Worm (Caenorhabditis elegans) whole organism, mixed stage, embryonic: ENCODE data around the gene egrh-2.

Source experiments
- M03D4.4 ChIP-seq: sonication (generic microtip); optimal IDR thresholded peaks from 2 replicates; lab custom pipeline; 2017; ENCODE audit warnings: mild to moderate bottlenecking, missing genetic modification characterization, missing compliant biosample characterization
- bed-3 ChIP-seq: fragments of 200-800 bp; sonication (Bioruptor generic); optimal IDR thresholded peaks from 3 replicates; lab custom pipeline; 2018; ENCODE audit warnings: mild to moderate bottlenecking, missing genetic modification characterization, moderate library complexity, missing compliant biosample characterization
- blmp-1 ChIP-seq: fragments of 150-350 bp; optimal IDR thresholded peaks from 2 replicates; lab custom pipeline; 2014; ENCODE audit warnings: missing biosample characterization, missing genetic modification characterization
- ceh-43 ChIP-seq: fragments of 200-800 bp; sonication (Bioruptor generic); optimal IDR thresholded peaks from 2 replicates; lab custom pipeline; 2018; ENCODE audit warnings: mild to moderate bottlenecking, missing genetic modification characterization, moderate library complexity, missing compliant biosample characterization
- ces-1 ChIP-seq: fragments of 150-350 bp; optimal IDR thresholded peaks from 2 replicates; lab custom pipeline; 2014; ENCODE audit warnings: missing biosample characterization, missing genetic modification reagents, missing genetic modification characterization
- drap-1 ChIP-seq: fragments of 200-800 bp; sonication (Bioruptor generic); optimal IDR thresholded peaks from 3 replicates; lab custom pipeline; 2018; ENCODE audit warnings: mild to moderate bottlenecking, missing genetic modification characterization, missing compliant biosample characterization
- elt-3 ChIP-seq: fragments of 150-350 bp; optimal IDR thresholded peaks from 2 replicates; lab custom pipeline; 2014; ENCODE audit warnings: missing biosample characterization, missing genetic modification characterization
- flh-1 ChIP-seq: fragments of 200-800 bp; sonication (Bioruptor generic); optimal IDR thresholded peaks from 2 replicates; lab custom pipeline; 2018; ENCODE audit warnings: mild to moderate bottlenecking, missing genetic modification characterization, moderate library complexity, missing compliant biosample characterization
- hlh-1 ChIP-seq: fragments of 150-350 bp; optimal IDR thresholded peaks from 2 replicates; lab custom pipeline; 2014; ENCODE audit warnings: missing biosample characterization, missing genetic modification reagents, missing genetic modification characterization
- lin-13 ChIP-seq: fragments of 150-350 bp; optimal IDR thresholded peaks from 2 replicates; lab custom pipeline; 2014; ENCODE audit warnings: missing biosample characterization, missing genetic modification characterization
- lin-32 ChIP-seq: fragments of 200-800 bp; sonication (Bioruptor generic); optimal IDR thresholded peaks from 2 replicates; lab custom pipeline; 2018; ENCODE audit warnings: mild to moderate bottlenecking, missing genetic modification characterization, missing compliant biosample characterization
- mab-5 ChIP-seq: fragments of 150-350 bp; optimal IDR thresholded peaks from 2 replicates; lab custom pipeline; 2014; ENCODE audit warnings: missing biosample characterization, missing genetic modification characterization
- mep-1 ChIP-seq: fragments of 150-350 bp; optimal IDR thresholded peaks from 2 replicates; lab custom pipeline; 2017; ENCODE audit warnings: missing biosample characterization, missing genetic modification reagents, missing genetic modification characterization, inconsistent platforms
- mls-2 ChIP-seq: sonication (generic microtip); optimal IDR thresholded peaks from 2 replicates; lab custom pipeline; 2016; ENCODE audit warnings: mild to moderate bottlenecking, missing genetic modification characterization, moderate library complexity, missing compliant biosample characterization
- nhr-12 ChIP-seq: fragments of 150-350 bp; optimal IDR thresholded peaks from 2 replicates; lab custom pipeline; 2014; ENCODE audit warnings: missing biosample characterization, missing genetic modification characterization
- nhr-237 ChIP-seq: fragments of 150-350 bp; optimal IDR thresholded peaks from 2 replicates; lab custom pipeline; 2014; ENCODE audit warnings: missing biosample characterization, missing genetic modification characterization
- pha-4 ChIP-seq: fragments of 150-350 bp; optimal IDR thresholded peaks from 2 replicates; lab custom pipeline; 2018; ENCODE audit warnings: missing biosample characterization, missing genetic modification reagents, missing genetic modification characterization
- sem-2 ChIP-seq: fragments of 200-800 bp; sonication (Bioruptor generic); optimal IDR thresholded peaks from 2 replicates; lab custom pipeline; 2018; ENCODE audit warnings: mild to moderate bottlenecking, missing genetic modification characterization, missing compliant biosample characterization
- snpc-4 ChIP-seq: fragments of 150-350 bp; optimal IDR thresholded peaks from 2 replicates; lab custom pipeline; 2014; ENCODE audit warnings: missing biosample characterization, missing genetic modification characterization
- sptf-1 ChIP-seq: sonication (generic microtip); optimal IDR thresholded peaks from 2 replicates; lab custom pipeline; 2017; ENCODE audit warnings: mild to moderate bottlenecking, missing genetic modification characterization, moderate library complexity, missing compliant biosample characterization
- tbx-8 ChIP-seq: fragments of 200-800 bp; sonication (Bioruptor generic); optimal IDR thresholded peaks from 2 replicates; lab custom pipeline; 2018; ENCODE audit warnings: mild to moderate bottlenecking, missing genetic modification characterization, moderate library complexity, missing compliant biosample characterization
- unc-120 ChIP-seq: sonication (generic microtip); optimal IDR thresholded peaks from 2 replicates; lab custom pipeline; 2017; ENCODE audit warnings: missing genetic modification characterization, missing compliant biosample characterization; ENCODE audit not compliant: poor library complexity, severe bottlenecking
- unc-39 ChIP-seq: fragments of 150-350 bp; optimal IDR thresholded peaks from 2 replicates; lab custom pipeline; 2014; ENCODE audit warnings: missing biosample characterization, missing genetic modification characterization
- unc-62 ChIP-seq: fragments of 150-350 bp; optimal IDR thresholded peaks from 2 replicates; lab custom pipeline; 2014; ENCODE audit warnings: missing biosample characterization, missing genetic modification reagents, missing genetic modification characterization
- zip-8 ChIP-seq: fragments of 150-350 bp; optimal IDR thresholded peaks from 2 replicates; lab custom pipeline; 2014; ENCODE audit warnings: missing biosample characterization, missing genetic modification characterization
- ztf-11 ChIP-seq: fragments of 150-350 bp; optimal IDR thresholded peaks from 2 replicates; lab custom pipeline; 2014; ENCODE audit warnings: missing biosample characterization, missing genetic modification characterization

Gene egrh-2

ce11 chrIV:990352-990751 lies at the start of gene egrh-2:
Gene egrh-2, minus strand, starts transcription at chrIV:990452.
- TF ChIP-seq M03D4.4 (tag; lab: Kevin White, UChicago) (no peak), mab-5 (tag; lab: Kevin White, UChicago) (no peak), ces-1 (GFP tag; lab: Kevin White, UChicago) (no peak), ztf-11 (tag; lab: Kevin White, UChicago) (no peak)

ce11 chrIV:1038516-1038915 lies 48.3 kb upstream of the egrh-2 start:
- TF ChIP-seq unc-39 (tag; lab: Kevin White, UChicago) (no peak), drap-1 (GFP tag; lab: Kevin White, UChicago) (no peak), lin-13 (tag; lab: Kevin White, UChicago) (no peak), flh-1 (GFP tag; lab: Kevin White, UChicago) (no peak), nhr-237 (no peak), lin-32 (GFP tag; lab: Kevin White, UChicago) (no peak), ztf-11 (tag; lab: Kevin White, UChicago) (no peak), pha-4 (tag; lab: Kevin White, UChicago) (no peak), elt-3 (tag; lab: Kevin White, UChicago) (no peak), unc-120 (tag; lab: Kevin White, UChicago) (no peak), nhr-12 (tag; lab: Kevin White, UChicago) (no peak)

- no peak for TF ChIP-seq mep-1
- TF ChIP-seq ceh-43 (GFP tag; lab: Kevin White, UChicago) = no peak
- TF ChIP-seq, all 35 proteins: peak for 0
These were observed 44.9 kb upstream of the egrh-2 start for ce11 chrIV:1035108-1035507.

- TF ChIP-seq bed-3 (no peak), sem-2 (GFP tag; lab: Kevin White, UChicago) (no peak), mep-1 (no peak), sptf-1 (tag; lab: Kevin White, UChicago) (no peak), hlh-1 (tag; lab: Kevin White, UChicago) (no peak), nhr-12 (tag; lab: Kevin White, UChicago) (no peak), zip-8 (tag; lab: Kevin White, UChicago) (no peak), mab-5 (tag; lab: Kevin White, UChicago) (no peak), snpc-4 (tag; lab: Kevin White, UChicago) (no peak), flh-1 (GFP tag; lab: Kevin White, UChicago) (no peak), unc-120 (tag; lab: Kevin White, UChicago) (no peak), elt-3 (tag; lab: Kevin White, UChicago) (no peak)
- TF ChIP-seq, all 35 proteins: peak for 0
These were observed 39.7 kb upstream of the egrh-2 start, which contains the start of gene abhd-14 for ce11 chrIV:1029939-1030338. Gene abhd-14, minus strand, starts transcription at chrIV:1030039.

ce11 chrIV:1019801-1020200 lies 29.5 kb upstream of the egrh-2 start:
- TF ChIP-seq tbx-8 (GFP tag; lab: Kevin White, UChicago) = no peak

ce11 chrIV:1015430-1015829 lies 25.2 kb upstream of the egrh-2 start:
- no peak for TF ChIP-seq lin-32 (GFP tag; lab: Kevin White, UChicago)
- no peak for TF ChIP-seq unc-62 (GFP tag; lab: Kevin White, UChicago)
- TF ChIP-seq mls-2 (tag; lab: Kevin White, UChicago) = no peak
- no peak for TF ChIP-seq drap-1 (GFP tag; lab: Kevin White, UChicago)
- no peak for TF ChIP-seq ztf-11 (tag; lab: Kevin White, UChicago)
- TF ChIP-seq ces-1 (GFP tag; lab: Kevin White, UChicago) = no peak
- TF ChIP-seq pha-4 (tag; lab: Kevin White, UChicago) = no peak
- no peak for TF ChIP-seq unc-120 (tag; lab: Kevin White, UChicago)
- TF ChIP-seq unc-39 (tag; lab: Kevin White, UChicago) = no peak
- no peak for TF ChIP-seq mep-1
- TF ChIP-seq sem-2 (GFP tag; lab: Kevin White, UChicago) = no peak
- TF ChIP-seq hlh-1 (tag; lab: Kevin White, UChicago) = no peak
- TF ChIP-seq blmp-1 (tag; lab: Kevin White, UChicago) = no peak
